Worm (Caenorhabditis elegans) whole organism, midembryonic: ENCODE measurements around the gene F16F9.3.

Source experiments
- cog-1 ChIP-seq: sonication (generic microtip); optimal IDR thresholded peaks from 2 replicates; lab custom pipeline; 2016; ENCODE audit warnings: missing genetic modification characterization, missing compliant biosample characterization
- flt-1 ChIP-seq: fragments of 200-800 bp; sonication (Bioruptor generic); IDR thresholded peaks from 2 replicates; pipeline ENCODE4 v1.3.6; 2022; ENCODE audit warnings: missing genetic modification characterization, missing compliant biosample characterization
- klf-2 ChIP-seq: fragments of 200-800 bp; sonication (Bioruptor generic); conservative IDR thresholded peaks from 2 replicates; pipeline ENCODE4 v1.3.6; 2022; ENCODE audit warnings: missing genetic modification reagents, missing genetic modification characterization, missing compliant biosample characterization
- ref-1 ChIP-seq: fragments of 200-800 bp; sonication (Bioruptor generic); conservative IDR thresholded peaks from 2 replicates; pipeline ENCODE4 v1.3.6; 2022; ENCODE audit warnings: missing genetic modification reagents, missing genetic modification characterization, missing compliant biosample characterization
- tab-1 ChIP-seq: fragments of 200-800 bp; sonication (Bioruptor generic); IDR thresholded peaks from 2 replicates; pipeline ENCODE4 v1.3.6; 2022; ENCODE audit warnings: missing genetic modification characterization, missing compliant biosample characterization
- ztf-29 ChIP-seq: fragments of 200-800 bp; sonication (Bioruptor generic); IDR thresholded peaks from 2 replicates; pipeline ENCODE4 v1.3.6; 2022; ENCODE audit warnings: missing genetic modification reagents, missing genetic modification characterization, missing compliant biosample characterization

DNA sequence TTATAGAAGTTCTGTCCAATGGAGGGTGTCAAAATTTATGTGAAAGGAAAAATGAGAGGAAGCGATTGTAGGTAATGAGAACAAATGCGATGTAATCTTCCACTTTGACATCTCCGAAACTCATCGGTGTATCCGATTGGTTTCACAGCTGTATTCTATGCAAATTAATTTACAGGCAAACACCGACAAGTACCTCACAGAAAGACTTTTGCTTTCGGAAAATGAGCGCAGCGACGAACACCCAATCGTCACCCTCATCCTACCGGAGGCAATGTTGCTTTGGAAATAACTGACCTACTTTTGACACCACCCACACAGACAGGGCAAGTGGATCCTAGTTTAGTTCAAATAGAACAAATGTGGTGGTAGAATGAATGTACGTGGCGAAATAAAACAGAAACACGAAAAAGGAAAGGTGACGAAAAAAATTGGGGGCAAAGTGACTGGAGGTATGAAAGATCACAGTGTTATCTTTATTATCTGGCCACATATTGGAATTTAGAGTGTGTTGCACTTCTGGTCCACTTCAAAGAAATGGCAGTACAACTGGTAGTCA is 6.6 kb downstream of the F16F9.3 start:
- no peak for TF ChIP-seq ztf-29 (GFP tag; lab: Robert Waterston, UW)
- TF ChIP-seq cog-1 (tag; lab: Kevin White, UChicago) = no peak
- no peak for TF ChIP-seq klf-2 (GFP tag; lab: Robert Waterston, UW)
- TF ChIP-seq tab-1 (GFP tag; lab: Robert Waterston, UW) = no peak
- no peak for TF ChIP-seq flt-1 (GFP tag; lab: Robert Waterston, UW)
- no peak for TF ChIP-seq ref-1 (GFP tag; lab: Robert Waterston, UW)
